Fruit fly (Drosophila melanogaster) whole organism, embryonic: Measurements from ENCODE around the gene CG2278.

Experiments
- BEAF-32 ChIP-seq: fragments of 200-800 bp; sonication (Bioruptor generic); optimal IDR thresholded peaks from 3 replicates; lab custom pipeline; 2017; ENCODE audit warnings: missing biosample characterization, missing genetic modification characterization, mild to moderate bottlenecking, moderate library complexity, missing genetic modification reagents
- Bteb2 ChIP-seq: fragments of 200-800 bp; sonication (Bioruptor generic); optimal IDR thresholded peaks from 2 replicates; lab custom pipeline; 2016; ENCODE audit warnings: missing biosample characterization, missing genetic modification characterization
- CG10267 ChIP-seq: fragments of 200-800 bp; sonication (Bioruptor generic); optimal IDR thresholded peaks from 2 replicates; lab custom pipeline; 2018; ENCODE audit warnings: missing biosample characterization, mild to moderate bottlenecking, missing genetic modification characterization, moderate library complexity
- CG13287 ChIP-seq: fragments of 200-800 bp; sonication (Bioruptor generic); IDR thresholded peaks from 2 replicates; pipeline ENCODE4 v1.3.6; 2022; ENCODE audit warnings: missing biosample characterization, missing genetic modification characterization; ENCODE audit not compliant: partially characterized antibody
- CG13894 ChIP-seq: fragments of 200-800 bp; sonication (Bioruptor generic); optimal IDR thresholded peaks from 3 replicates; lab custom pipeline; 2018; ENCODE audit warnings: missing biosample characterization, mild to moderate bottlenecking, missing genetic modification characterization, moderate library complexity
- CG14710 ChIP-seq: fragments of 200-800 bp; sonication (Bioruptor generic); optimal IDR thresholded peaks from 3 replicates; lab custom pipeline; 2019; ENCODE audit warnings: missing biosample characterization, mild to moderate bottlenecking, missing genetic modification characterization, moderate library complexity
- CG15514 ChIP-seq: fragments of 200-800 bp; sonication (Bioruptor generic); optimal IDR thresholded peaks from 3 replicates; lab custom pipeline; 2017; ENCODE audit warnings: missing biosample characterization, missing genetic modification characterization, mild to moderate bottlenecking, moderate library complexity, missing genetic modification reagents
- CG15696 ChIP-seq: fragments of 200-800 bp; sonication (Bioruptor generic); optimal IDR thresholded peaks from 2 replicates; lab custom pipeline; 2019; ENCODE audit warnings: missing biosample characterization, mild to moderate bottlenecking, missing genetic modification characterization, moderate library complexity
- CG1603 ChIP-seq: fragments of 200-800 bp; sonication (Bioruptor generic); optimal IDR thresholded peaks from 2 replicates; lab custom pipeline; 2019; ENCODE audit warnings: missing biosample characterization, mild to moderate bottlenecking, missing genetic modification characterization, moderate library complexity
- CG17385 ChIP-seq: fragments of 200-800 bp; sonication (Bioruptor generic); optimal IDR thresholded peaks from 3 replicates; lab custom pipeline; 2018; ENCODE audit warnings: missing biosample characterization, mild to moderate bottlenecking, missing genetic modification characterization
- CG2116 ChIP-seq: fragments of 200-800 bp; sonication (Bioruptor generic); optimal IDR thresholded peaks from 3 replicates; lab custom pipeline; 2018; ENCODE audit warnings: missing biosample characterization, mild to moderate bottlenecking, missing genetic modification characterization
- CG32772 ChIP-seq: fragments of 200-800 bp; sonication (Bioruptor generic); IDR thresholded peaks from 2 replicates; pipeline ENCODE4 v1.3.6; 2022; ENCODE audit warnings: missing biosample characterization, missing genetic modification characterization
- CG9797 ChIP-seq: fragments of 200-800 bp; sonication (Bioruptor generic); optimal IDR thresholded peaks from 3 replicates; lab custom pipeline; 2018; ENCODE audit warnings: missing biosample characterization, mild to moderate bottlenecking, missing genetic modification characterization
- CrebB ChIP-seq: fragments of 200-800 bp; sonication (Bioruptor generic); optimal IDR thresholded peaks from 3 replicates; lab custom pipeline; 2018; ENCODE audit warnings: missing biosample characterization, mild to moderate bottlenecking, missing genetic modification characterization
- Dll ChIP-seq: fragments of 200-800 bp; sonication (Bioruptor generic); IDR thresholded peaks from 4 replicates; pipeline ENCODE4 v1.3.6; 2022; ENCODE audit warnings: missing biosample characterization, missing genetic modification characterization; ENCODE audit not compliant: partially characterized antibody
- Dp ChIP-seq: fragments of 200-800 bp; sonication (Bioruptor generic); optimal IDR thresholded peaks from 2 replicates; lab custom pipeline; 2018; ENCODE audit warnings: missing biosample characterization, mild to moderate bottlenecking, missing genetic modification characterization, moderate library complexity
- Dref ChIP-seq: fragments of 200-800 bp; sonication (Bioruptor generic); IDR thresholded peaks from 2 replicates; pipeline ENCODE4 v1.3.6; 2022; ENCODE audit warnings: missing biosample characterization, missing genetic modification characterization
- E2f2 ChIP-seq: fragments of 200-800 bp; sonication (Bioruptor generic); IDR thresholded peaks from 2 replicates; pipeline ENCODE4 v1.3.6; 2022; ENCODE audit warnings: missing biosample characterization, missing genetic modification characterization
- MBD-R2 ChIP-seq: fragments of 200-800 bp; sonication (Bioruptor generic); IDR thresholded peaks from 2 replicates; pipeline ENCODE4 v1.3.6; 2022; ENCODE audit warnings: missing biosample characterization, missing genetic modification characterization
- MESR4 ChIP-seq: fragments of 200-800 bp; sonication (Bioruptor generic); optimal IDR thresholded peaks from 2 replicates; lab custom pipeline; 2018; ENCODE audit warnings: missing biosample characterization, mild to moderate bottlenecking, missing genetic modification characterization, moderate library complexity
- Max ChIP-seq: fragments of 200-800 bp; sonication (Bioruptor generic); optimal IDR thresholded peaks from 2 replicates; lab custom pipeline; 2016; ENCODE audit warnings: missing biosample characterization, mild to moderate bottlenecking, missing genetic modification characterization
- Med ChIP-seq: fragments of 200-800 bp; sonication (Bioruptor generic); peaks from one replicate; lab custom pipeline; 2016; ENCODE audit warnings: missing biosample characterization, missing genetic modification characterization, mild to moderate bottlenecking, inconsistent platforms, moderate library complexity
- Myb ChIP-seq: fragments of 200-800 bp; sonication (Bioruptor generic); optimal IDR thresholded peaks from 2 replicates; lab custom pipeline; 2016; ENCODE audit warnings: missing biosample characterization, missing genetic modification characterization
- Opbp ChIP-seq: fragments of 200-800 bp; sonication (Bioruptor generic); IDR thresholded peaks from 3 replicates; pipeline ENCODE4 v1.3.6; 2022; ENCODE audit warnings: missing biosample characterization, missing genetic modification characterization; ENCODE audit not compliant: partially characterized antibody
- Ravus ChIP-seq: fragments of 200-800 bp; sonication (Bioruptor generic); IDR thresholded peaks from 2 replicates; pipeline ENCODE4 v1.3.6; 2022; ENCODE audit warnings: missing biosample characterization, missing genetic modification characterization
- Sin3A ChIP-seq: fragments of >200 bp; optimal IDR thresholded peaks from 2 replicates; lab custom pipeline; 2018
- Sry-β ChIP-seq: fragments of 200-800 bp; sonication (Bioruptor generic); optimal IDR thresholded peaks from 2 replicates; lab custom pipeline; 2018; ENCODE audit warnings: missing biosample characterization, mild to moderate bottlenecking, missing genetic modification characterization, moderate library complexity
- YL-1 ChIP-seq: fragments of 200-800 bp; sonication (Bioruptor generic); optimal IDR thresholded peaks from 3 replicates; lab custom pipeline; 2017; ENCODE audit warnings: missing biosample characterization, mild to moderate bottlenecking, missing genetic modification characterization
- crp ChIP-seq, 2 experiments: fragments of 200-800 bp; sonication (Bioruptor generic); optimal IDR thresholded peaks; 2 replicates in 1 of 2; 3 replicates in 1 of 2; lab custom pipeline; 2017; ENCODE audit warnings: missing biosample characterization in 2 of 2, missing genetic modification characterization in 2 of 2, mild to moderate bottlenecking in 1 of 2, moderate library complexity in 1 of 2
- cwo ChIP-seq: fragments of 200-800 bp; sonication (Bioruptor generic); optimal IDR thresholded peaks from 3 replicates; lab custom pipeline; 2017; ENCODE audit warnings: missing biosample characterization, missing genetic modification characterization, mild to moderate bottlenecking, moderate library complexity, missing genetic modification reagents
- dm ChIP-seq: fragments of 200-800 bp; sonication (Bioruptor generic); optimal IDR thresholded peaks from 3 replicates; lab custom pipeline; 2016; ENCODE audit warnings: missing biosample characterization, missing genetic modification characterization
- gfzf ChIP-seq: fragments of 200-800 bp; sonication (Bioruptor generic); optimal IDR thresholded peaks from 2 replicates; lab custom pipeline; 2016; ENCODE audit warnings: missing biosample characterization, mild to moderate bottlenecking, missing genetic modification characterization, moderate library complexity
- gsb-n ChIP-seq: fragments of 200-800 bp; sonication (Bioruptor generic); optimal IDR thresholded peaks from 3 replicates; lab custom pipeline; 2018; ENCODE audit warnings: missing biosample characterization, mild to moderate bottlenecking, missing genetic modification characterization
- hbn ChIP-seq: fragments of 200-800 bp; sonication (Bioruptor generic); IDR thresholded peaks from 2 replicates; pipeline ENCODE4 v1.3.6; 2022; ENCODE audit warnings: missing biosample characterization, missing genetic modification characterization; ENCODE audit not compliant: partially characterized antibody
- lbe ChIP-seq: fragments of 200-800 bp; sonication (Bioruptor generic); optimal IDR thresholded peaks from 2 replicates; lab custom pipeline; 2016; ENCODE audit warnings: missing biosample characterization, mild to moderate bottlenecking, missing genetic modification characterization
- pb ChIP-seq: fragments of 200-800 bp; sonication (Bioruptor generic); optimal IDR thresholded peaks from 3 replicates; lab custom pipeline; 2016; ENCODE audit warnings: missing biosample characterization, missing genetic modification characterization
- pzg ChIP-seq: fragments of 200-800 bp; sonication (Bioruptor generic); optimal IDR thresholded peaks from 3 replicates; lab custom pipeline; 2018; ENCODE audit warnings: missing biosample characterization, mild to moderate bottlenecking, missing genetic modification characterization, moderate library complexity
- scrt ChIP-seq: fragments of 200-800 bp; sonication (Bioruptor generic); optimal IDR thresholded peaks from 2 replicates; lab custom pipeline; 2018; ENCODE audit warnings: missing biosample characterization, mild to moderate bottlenecking, missing genetic modification characterization, moderate library complexity
- slbo ChIP-seq: fragments of 200-800 bp; sonication (Bioruptor generic); IDR thresholded peaks from 2 replicates; pipeline ENCODE4 v1.3.6; 2022; ENCODE audit warnings: missing biosample characterization, missing genetic modification characterization
- sna ChIP-seq: fragments of 200-800 bp; sonication (Bioruptor generic); IDR thresholded peaks from 2 replicates; pipeline ENCODE4 v1.3.6; 2022; ENCODE audit warnings: missing biosample characterization, missing genetic modification characterization; ENCODE audit not compliant: partially characterized antibody
- stwl ChIP-seq: fragments of 200-800 bp; sonication (Bioruptor generic); optimal IDR thresholded peaks from 3 replicates; lab custom pipeline; 2018; ENCODE audit warnings: missing biosample characterization, mild to moderate bottlenecking, missing genetic modification characterization, moderate library complexity
- trem ChIP-seq: fragments of 200-800 bp; optimal IDR thresholded peaks from 3 replicates; lab custom pipeline; 2019; ENCODE audit warnings: missing biosample characterization, mild to moderate bottlenecking, missing genetic modification characterization, moderate library complexity
- unc-4 ChIP-seq: fragments of 200-800 bp; sonication (Bioruptor generic); IDR thresholded peaks from 2 replicates; pipeline ENCODE4 v1.3.6; 2022; ENCODE audit warnings: missing biosample characterization, missing genetic modification characterization; ENCODE audit not compliant: partially characterized antibody
- vvl ChIP-seq: fragments of 200-800 bp; sonication (Bioruptor generic); IDR thresholded peaks from 2 replicates; pipeline ENCODE4 v1.3.6; 2022; ENCODE audit warnings: missing biosample characterization, missing genetic modification characterization
- wor ChIP-seq: fragments of 200-800 bp; sonication (Bioruptor generic); IDR thresholded peaks from 2 replicates; pipeline ENCODE4 v1.3.6; 2022; ENCODE audit warnings: missing biosample characterization, missing genetic modification characterization

CG2278 gene

DNA sequence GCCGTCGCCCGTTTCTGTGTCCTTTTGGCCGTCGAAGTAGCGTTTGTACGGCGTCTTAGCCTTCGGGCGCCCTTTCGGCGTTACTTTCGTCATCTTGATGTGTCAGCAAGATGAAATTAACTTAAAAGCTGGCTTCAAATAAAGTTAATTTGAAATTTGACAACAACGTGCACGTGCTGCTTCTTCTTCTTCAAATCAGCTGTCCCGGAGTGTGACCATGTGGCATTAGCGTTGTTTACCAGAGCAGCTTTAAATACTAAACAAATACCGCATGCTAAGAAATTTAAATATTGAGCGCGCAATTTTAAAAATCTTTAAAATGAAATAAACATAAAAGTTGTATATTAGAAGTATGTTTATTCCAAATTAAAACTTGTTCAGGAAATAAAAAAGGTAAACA lies 49.1 kb downstream of the CG2278 start, which contains the start of gene CG2260:
Gene CG2260 (minus strand): TSS at position 209 of the 400 bp plus-strand sequence.
- TF ChIP-seq cwo (GFP tag; lab: Kevin White, UChicago) (peak; percentile 49), MESR4 (GFP tag; lab: Kevin White, UChicago) (peak; percentile 47), slbo (GFP tag; lab: Robert Waterston, UW) (no peak), CG13894 (tag; lab: Kevin White, UChicago) (no peak), pb (GFP tag; lab: Kevin White, UChicago) (no peak), CG15696 (no peak), Dref (no peak), Opbp (GFP tag; lab: Robert Waterston, UW) (peak; percentile 11; the same call in 1 of the 3 replicates), unc-4 (GFP tag; lab: Robert Waterston, UW) (peak; percentile 40), pzg (GFP tag; lab: Kevin White, UChicago) (peak; percentile 70), CG13287 (GFP tag; lab: Robert Waterston, UW) (peak; percentile 27; the same call in 1 of the 2 replicates), CrebB (no peak), BEAF-32 (GFP tag; lab: Kevin White, UChicago) (peak; percentile 43), sna (GFP tag; lab: Robert Waterston, UW) (no peak), Dll (0 out of 4 replicates have a peak, but pooled peaks have one; percentile 20), CG9797 (GFP tag; lab: Kevin White, UChicago) (peak; percentile 74), stwl (tag; lab: Kevin White, UChicago) (peak; percentile 52), E2f2 (peak; percentile 92), gfzf (GFP tag; lab: Kevin White, UChicago) (peak; percentile 78), Max (peak; percentile 57), Med (peak; percentile 41), MBD-R2 (GFP tag; lab: Robert Waterston, UW) (peak; percentile 77), hbn (GFP tag; lab: Robert Waterston, UW) (peak; percentile 20; the same call in 1 of the 2 replicates), scrt (peak; percentile 20), CG32772 (no peak), Dp (peak; percentile 92), CG15514 (GFP tag; lab: Kevin White, UChicago) (peak; percentile 75), CG2116 (GFP tag; lab: Kevin White, UChicago) (peak; percentile 68), crp (GFP tag; optimal IDR thresholded peaks at IDR 0.05; lab: Kevin White, UChicago) (peak; percentile 41 to 91), Sry-β (GFP tag; lab: Kevin White, UChicago) (no peak), CG17385 (peak; percentile 95), Myb (GFP tag; lab: Kevin White, UChicago) (peak; percentile 19), lbe (no peak), trem (peak; percentile 12), Bteb2 (GFP tag; lab: Kevin White, UChicago) (no peak), CG14710 (tag; lab: Kevin White, UChicago) (peak; percentile 18), dm (GFP tag; lab: Kevin White, UChicago) (peak; percentile 82), Ravus (GFP tag; lab: Robert Waterston, UW) (no peak), Sin3A (lab: Kevin White, UChicago) (peak; percentile 8), wor (GFP tag; lab: Robert Waterston, UW) (no peak), CG1603 (tag; lab: Kevin White, UChicago) (peak; percentile 31), gsb-n (no peak), CG10267 (tag; lab: Kevin White, UChicago) (peak; percentile 13), vvl (GFP tag; lab: Robert Waterston, UW) (peak; percentile 85), YL-1 (peak; percentile 6)
- TF ChIP-seq, all 482 proteins: peak for 31
